Worm (Caenorhabditis elegans): ENCODE data around the gene Y45F3A.8.

ce11 chrIII:10557910-10558309, 34.7 kb downstream of the Y45F3A.8 start, which contains the start of gene T21C12.4:
- no peak for TF ChIP-seq bed-2 (GFP tag; IDR thresholded peaks at IDR 0.05)
- TF ChIP-seq snpc-4 (GFP tag; optimal IDR thresholded peaks at IDR 0.05) = no peak
- no peak for TF ChIP-seq snpc-4 (tag; optimal IDR thresholded peaks at IDR 0.05)
- no peak for TF ChIP-seq mcd-1 (GFP tag; IDR thresholded peaks at IDR 0.05)
- no peak for TF ChIP-seq sptf-2 (GFP tag; optimal IDR thresholded peaks at IDR 0.05)
- no peak for TF ChIP-seq ama-1 (optimal IDR thresholded peaks at IDR 0.05)
- no peak for TF ChIP-seq ama-1 (GFP tag; optimal IDR thresholded peaks at IDR 0.05)
- no peak for TF ChIP-seq bed-1 (GFP tag; IDR thresholded peaks at IDR 0.05)
- no peak for TF ChIP-seq F57A8.1 (GFP tag; optimal IDR thresholded peaks at IDR 0.05)
- TF ChIP-seq rcor-1 (GFP tag; IDR thresholded peaks at IDR 0.05) = no peak
- no peak for TF ChIP-seq ceh-27 (GFP tag; optimal IDR thresholded peaks at IDR 0.05)
- no peak for TF ChIP-seq nfya-1 (tag; optimal IDR thresholded peaks at IDR 0.05; ENCODE audit: borderline replicate concordance, insufficient read depth)

All from whole organism, young adult.